Worm (Caenorhabditis elegans) whole organism, L1 larva: ENCODE measurements around the gene srd-65.

Experiments used
- F16B12.6 ChIP-seq: fragments of 150-350 bp; optimal IDR thresholded peaks from 2 replicates; lab custom pipeline; 2014; ENCODE audit warnings: missing biosample characterization, missing genetic modification characterization
- aha-1 ChIP-seq: fragments of 150-350 bp; optimal IDR thresholded peaks from 2 replicates; lab custom pipeline; 2014; ENCODE audit warnings: missing biosample characterization, missing genetic modification characterization
- aly-2 ChIP-seq: fragments of 150-350 bp; optimal IDR thresholded peaks from 2 replicates; lab custom pipeline; 2014; ENCODE audit warnings: missing biosample characterization, missing genetic modification characterization
- ceh-8 ChIP-seq: fragments of 200-800 bp; sonication (Bioruptor generic); optimal IDR thresholded peaks from 2 replicates; lab custom pipeline; 2018; ENCODE audit warnings: mild to moderate bottlenecking, missing genetic modification characterization, moderate library complexity, missing compliant biosample characterization
- ces-1 ChIP-seq: fragments of 150-350 bp; optimal IDR thresholded peaks from 2 replicates; lab custom pipeline; 2014; ENCODE audit warnings: missing biosample characterization, missing genetic modification reagents, missing genetic modification characterization
- dpl-1 ChIP-seq, 3 experiments: fragments of 150-350 bp in 2 of 3; sonication (generic microtip) in 1 of 3; optimal IDR thresholded peaks; 2 replicates each; lab custom pipeline; 2014 to 2017; ENCODE audit warnings: missing biosample characterization in 3 of 3, missing genetic modification characterization in 3 of 3, missing genetic modification reagents in 3 of 3
- efl-1 ChIP-seq, 4 experiments: fragments of 150-350 bp; optimal IDR thresholded peaks in 3 of 4; peaks in 1 of 4; 1 replicate in 1 of 4; 2 replicates in 3 of 4; lab custom pipeline; 2014; ENCODE audit warnings: missing biosample characterization in 2 of 4, missing genetic modification characterization in 2 of 4, missing genetic modification reagents in 2 of 4
- efl-3 ChIP-seq: fragments of 200-800 bp; sonication (Bioruptor generic); optimal IDR thresholded peaks from 2 replicates; lab custom pipeline; 2018; ENCODE audit warnings: mild to moderate bottlenecking, missing genetic modification characterization, missing compliant biosample characterization
- elt-2 ChIP-seq: sonication (generic microtip); optimal IDR thresholded peaks from 2 replicates; lab custom pipeline; 2016; ENCODE audit warnings: missing genetic modification characterization, mild to moderate bottlenecking, inconsistent platforms, missing compliant biosample characterization, missing genetic modification reagents
- ets-5 ChIP-seq: fragments of 200-800 bp; sonication (Bioruptor generic); IDR thresholded peaks from 2 replicates; pipeline ENCODE4 v1.3.6; 2022; ENCODE audit warnings: missing genetic modification characterization, missing compliant biosample characterization
- fkh-8 ChIP-seq: sonication (generic microtip); optimal IDR thresholded peaks from 2 replicates; lab custom pipeline; 2016; ENCODE audit warnings: mild to moderate bottlenecking, missing genetic modification characterization, missing compliant biosample characterization
- grh-1 ChIP-seq: fragments of 200-800 bp; sonication (Bioruptor generic); IDR thresholded peaks from 2 replicates; pipeline ENCODE4 v1.3.6; 2022; ENCODE audit warnings: missing genetic modification reagents, missing genetic modification characterization, missing compliant biosample characterization
- hlh-17 ChIP-seq: fragments of 200-800 bp; sonication (Bioruptor generic); optimal IDR thresholded peaks from 2 replicates; lab custom pipeline; 2018; ENCODE audit warnings: missing genetic modification characterization, mild to moderate bottlenecking, missing compliant biosample characterization, moderate library complexity, borderline replicate concordance
- hlh-4 ChIP-seq: sonication (generic microtip); optimal IDR thresholded peaks from 2 replicates; lab custom pipeline; 2016; ENCODE audit warnings: mild to moderate bottlenecking, missing genetic modification characterization, missing compliant biosample characterization
- isw-1 ChIP-seq: fragments of 200-800 bp; sonication (Bioruptor generic); IDR thresholded peaks from 2 replicates; pipeline ENCODE4 v1.3.6; 2022; ENCODE audit warnings: missing genetic modification characterization, missing compliant biosample characterization
- lin-13 ChIP-seq: fragments of 150-350 bp; optimal IDR thresholded peaks from 2 replicates; lab custom pipeline; 2014; ENCODE audit warnings: missing biosample characterization, missing genetic modification reagents, missing genetic modification characterization
- lin-14 ChIP-seq: fragments of 200-800 bp; sonication (Bioruptor generic); optimal IDR thresholded peaks from 2 replicates; lab custom pipeline; 2018; ENCODE audit warnings: mild to moderate bottlenecking, missing genetic modification characterization, moderate library complexity, missing compliant biosample characterization
- lin-15B ChIP-seq: fragments of 150-350 bp; sonication (generic microtip); optimal IDR thresholded peaks from 3 replicates; lab custom pipeline; 2014; ENCODE audit warnings: missing biosample characterization, missing genetic modification characterization
- lin-39 ChIP-seq: fragments of 150-350 bp; optimal IDR thresholded peaks from 2 replicates; lab custom pipeline; 2014; ENCODE audit warnings: missing biosample characterization, missing genetic modification reagents, missing genetic modification characterization
- lsy-2 ChIP-seq, 2 experiments: fragments of 150-350 bp; optimal IDR thresholded peaks; 2 replicates each; lab custom pipeline; 2014; ENCODE audit warnings: missing biosample characterization in 2 of 2, missing genetic modification characterization in 2 of 2
- mab-9 ChIP-seq: fragments of 200-800 bp; sonication (Bioruptor generic); IDR thresholded peaks from 2 replicates; pipeline ENCODE4 v1.3.6; 2022; ENCODE audit warnings: missing genetic modification reagents, missing genetic modification characterization, missing compliant biosample characterization
- mdl-1 ChIP-seq, 2 experiments: fragments of 150-350 bp; optimal IDR thresholded peaks; 2 replicates each; lab custom pipeline; 2014 to 2017; ENCODE audit warnings: missing biosample characterization in 2 of 2, missing genetic modification characterization in 2 of 2, inconsistent platforms in 1 of 2
- mep-1 ChIP-seq: fragments of 150-350 bp; optimal IDR thresholded peaks from 2 replicates; lab custom pipeline; 2014; ENCODE audit warnings: missing biosample characterization, missing genetic modification characterization
- nhr-47 ChIP-seq: sonication (generic microtip); optimal IDR thresholded peaks from 2 replicates; lab custom pipeline; 2016; ENCODE audit warnings: mild to moderate bottlenecking, missing genetic modification characterization, moderate library complexity, missing compliant biosample characterization
- nhr-77 ChIP-seq: fragments of 150-350 bp; optimal IDR thresholded peaks from 2 replicates; lab custom pipeline; 2014; ENCODE audit warnings: missing biosample characterization, missing genetic modification characterization
- nhr-85 ChIP-seq: sonication (generic microtip); peaks from one replicate; lab custom pipeline; 2016; ENCODE audit warnings: missing genetic modification characterization, inconsistent platforms, missing compliant biosample characterization
- nhr-90 ChIP-seq: sonication (generic microtip); optimal IDR thresholded peaks from 2 replicates; lab custom pipeline; 2016; ENCODE audit warnings: mild to moderate bottlenecking, missing genetic modification characterization, missing compliant biosample characterization; ENCODE audit not compliant: poor library complexity
- pag-3 ChIP-seq: sonication (generic microtip); optimal IDR thresholded peaks from 2 replicates; lab custom pipeline; 2017; ENCODE audit warnings: missing genetic modification characterization, mild to moderate bottlenecking, missing compliant biosample characterization, antibody characterized with exemption, borderline replicate concordance; ENCODE audit not compliant: insufficient read depth
- pax-3 ChIP-seq: fragments of 200-800 bp; sonication (Bioruptor generic); optimal IDR thresholded peaks from 2 replicates; lab custom pipeline; 2018; ENCODE audit warnings: mild to moderate bottlenecking, missing genetic modification characterization, moderate library complexity, missing compliant biosample characterization
- pqm-1 ChIP-seq: sonication (generic microtip); optimal IDR thresholded peaks from 3 replicates; lab custom pipeline; 2017; ENCODE audit warnings: missing biosample characterization, missing genetic modification characterization
- rnt-1 ChIP-seq: sonication (generic microtip); optimal IDR thresholded peaks from 2 replicates; lab custom pipeline; 2016; ENCODE audit warnings: mild to moderate bottlenecking, missing genetic modification characterization, moderate library complexity, missing compliant biosample characterization
- skn-1 ChIP-seq: fragments of 150-350 bp; optimal IDR thresholded peaks from 2 replicates; lab custom pipeline; 2014; ENCODE audit warnings: missing biosample characterization, missing genetic modification characterization
- tbx-2 ChIP-seq: sonication (generic microtip); optimal IDR thresholded peaks from 2 replicates; lab custom pipeline; 2016; ENCODE audit warnings: missing genetic modification characterization, missing compliant biosample characterization
- unc-30 ChIP-seq: sonication (generic microtip); optimal IDR thresholded peaks from 2 replicates; lab custom pipeline; 2017; ENCODE audit warnings: missing biosample characterization, missing genetic modification characterization
- vab-15 ChIP-seq: sonication (generic microtip); optimal IDR thresholded peaks from 2 replicates; lab custom pipeline; 2017; ENCODE audit warnings: missing genotype, mild to moderate bottlenecking, missing genetic modification characterization, missing compliant biosample characterization

Gene srd-65

ce11 chrIII:2211120-2211519 is 12.7 kb downstream of the srd-65 start, which contains the start of gene C39B5.14:
C39B5.14 (plus strand) TSS chrIII:2211420.
- TF ChIP-seq grh-1 (no peak), mdl-1 (tag; optimal IDR thresholded peaks at IDR 0.05; lab: Kevin White, UChicago) (no peak), elt-2 (peak; percentile 40), ceh-8 (GFP tag; lab: Kevin White, UChicago) (no peak)
- TF ChIP-seq, all 84 proteins: peak for 1

- no peak for TF ChIP-seq tbx-2 (tag; lab: Kevin White, UChicago)
- no peak for TF ChIP-seq ets-5 (GFP tag; lab: Robert Waterston, UW)
- TF ChIP-seq fkh-8, result no peak
- TF ChIP-seq mep-1 (tag; lab: Kevin White, UChicago), result no peak
- no peak for TF ChIP-seq rnt-1 (tag; lab: Kevin White, UChicago)
- no peak for TF ChIP-seq skn-1 (tag; lab: Kevin White, UChicago)
- TF ChIP-seq hlh-4 (tag; lab: Kevin White, UChicago), result no peak
- no peak for TF ChIP-seq grh-1
- no peak for TF ChIP-seq dpl-1 (GFP tag; optimal IDR thresholded peaks at IDR 0.05; lab: Kevin White, UChicago)
- no peak for TF ChIP-seq nhr-47
- no peak for TF ChIP-seq aha-1 (tag; lab: Kevin White, UChicago)
- no peak for TF ChIP-seq nhr-85 (tag; lab: Kevin White, UChicago)
- TF ChIP-seq efl-1 (optimal IDR thresholded peaks at IDR 0.05; lab: Kevin White, UChicago), result no peak
- no peak for TF ChIP-seq efl-1 (GFP tag; optimal IDR thresholded peaks at IDR 0.05 in 1 of 2; lab: Kevin White, UChicago)
Measured at ce11 chrIII:2210601-2211000, 13.2 kb downstream of the srd-65 start.

- TF ChIP-seq aly-2 (no peak), vab-15 (tag; lab: Kevin White, UChicago) (no peak), pax-3 (no peak), ces-1 (GFP tag; lab: Kevin White, UChicago) (no peak), F16B12.6 (no peak), efl-3 (GFP tag; lab: Kevin White, UChicago) (no peak), pqm-1 (tag; lab: Kevin White, UChicago) (no peak), lin-14 (no peak), nhr-77 (tag; lab: Kevin White, UChicago) (no peak)
Measured at ce11 chrIII:2207864-2208263, 16.0 kb downstream of the srd-65 start, which contains the start of gene C39B5.5. C39B5.5 (plus strand) TSS chrIII:2208164.

- TF ChIP-seq unc-30, result no peak
- TF ChIP-seq lin-15B, result no peak
- TF ChIP-seq lsy-2 (tag; optimal IDR thresholded peaks at IDR 0.05; lab: Kevin White, UChicago), result no peak
Measured at ce11 chrIII:2205155-2205554, 18.7 kb downstream of the srd-65 start.

DNA sequence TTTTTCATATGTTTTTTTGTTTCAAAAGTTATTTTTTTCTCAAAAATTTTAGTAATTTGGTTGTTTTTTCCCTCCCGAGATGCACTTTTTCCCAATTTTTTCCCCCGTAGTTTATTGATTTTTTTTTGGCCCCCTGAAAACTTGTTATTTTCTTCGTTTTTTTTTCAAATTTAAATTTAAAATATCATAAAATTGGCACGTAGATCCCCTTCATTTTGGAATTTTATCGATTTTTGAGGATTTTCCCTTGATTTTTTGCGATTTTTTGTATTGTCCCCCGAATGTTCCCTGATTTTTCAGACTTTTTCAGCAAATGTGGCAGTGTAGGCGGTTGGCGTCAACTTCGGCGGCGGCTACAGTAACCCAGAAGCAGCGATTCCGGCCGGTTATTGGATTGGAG is 26.1 kb downstream of the srd-65 start, which contains the start of gene C39B5.6:
Gene C39B5.6, plus strand, starts transcription at position 301 of the 400 bp plus-strand sequence.
- TF ChIP-seq nhr-90 (tag; lab: Kevin White, UChicago), result no peak
- TF ChIP-seq lin-14, result no peak
- no peak for TF ChIP-seq lin-39 (tag; lab: Kevin White, UChicago)
- no peak for TF ChIP-seq hlh-4 (tag; lab: Kevin White, UChicago)
- no peak for TF ChIP-seq hlh-17
- no peak for TF ChIP-seq pag-3 (tag; lab: Kevin White, UChicago)
- TF ChIP-seq isw-1 (GFP tag; lab: Robert Waterston, UW), result no peak
- TF ChIP-seq mab-9 (GFP tag; lab: Robert Waterston, UW), result no peak
- no peak for TF ChIP-seq efl-1 (optimal IDR thresholded peaks at IDR 0.05; lab: Kevin White, UChicago)
- no peak for TF ChIP-seq efl-1 (GFP tag; optimal IDR thresholded peaks at IDR 0.05 in 1 of 2; lab: Kevin White, UChicago)
- no peak for TF ChIP-seq lin-13
- TF ChIP-seq, all 84 proteins: peak for 0
